Worm (Caenorhabditis elegans): Measurements from ENCODE around the gene prmt-1.

ce11 chrV:20241243-20241862 is 28.2 kb downstream of the prmt-1 start:
- TF ChIP-seq ztf-11 (tag; optimal IDR thresholded peaks at IDR 0.05), result no peak
- no peak for TF ChIP-seq elt-3 (tag; optimal IDR thresholded peaks at IDR 0.05)
- TF ChIP-seq nhr-2 (tag; optimal IDR thresholded peaks at IDR 0.05), result no peak
- TF ChIP-seq ceh-43 (GFP tag; optimal IDR thresholded peaks at IDR 0.05), result no peak
- TF ChIP-seq unc-39 (tag; optimal IDR thresholded peaks at IDR 0.05), result no peak
